Fruit fly (Drosophila melanogaster) whole organism: ENCODE measurements around the gene RpS30.

ENCODE experiments used
- CG8478 ChIP-seq: fragments of >200 bp; optimal IDR thresholded peaks from 2 replicates; lab custom pipeline; 2018; ENCODE audit warnings: inconsistent platforms
- EcR ChIP-seq, 2 experiments: fragments of >200 bp; optimal IDR thresholded peaks; 2 replicates each; lab custom pipeline; 2017; ENCODE audit warnings: missing biosample characterization in 2 of 2, missing genetic modification characterization in 2 of 2, missing genetic modification reagents in 2 of 2
- pan ChIP-seq: fragments of >200 bp; optimal IDR thresholded peaks from 2 replicates; lab custom pipeline; 2017

- TF ChIP-seq pan (no peak), EcR (GFP tag; optimal IDR thresholded peaks at IDR 0.05; lab: Kevin White, UChicago) (no peak), CG8478 (no peak)
Measured at dm6 chr3R:20823704-20824454, 26.4 kb upstream of the RpS30 start, which contains the start of gene CG17272.
